Fruit fly (Drosophila melanogaster) whole organism, embryonic: ENCODE data around the gene Zip88E.

Experiments
- Antp ChIP-seq: fragments of 200-800 bp; sonication (Bioruptor generic); optimal IDR thresholded peaks from 3 replicates; lab custom pipeline; 2016; ENCODE audit warnings: missing biosample characterization, missing genetic modification characterization
- Atf-2 ChIP-seq: fragments of 200-800 bp; sonication (Bioruptor generic); optimal IDR thresholded peaks from 2 replicates; lab custom pipeline; 2016; ENCODE audit warnings: missing biosample characterization, missing genetic modification characterization
- Blimp-1 ChIP-seq: fragments of 200-800 bp; sonication (Bioruptor generic); optimal IDR thresholded peaks from 3 replicates; lab custom pipeline; 2018; ENCODE audit warnings: missing biosample characterization, missing genetic modification characterization, mild to moderate bottlenecking, moderate library complexity, missing genetic modification reagents
- Bteb2 ChIP-seq: fragments of 200-800 bp; sonication (Bioruptor generic); optimal IDR thresholded peaks from 2 replicates; lab custom pipeline; 2016; ENCODE audit warnings: missing biosample characterization, missing genetic modification characterization
- CG12104 ChIP-seq: fragments of 200-800 bp; sonication (Bioruptor generic); optimal IDR thresholded peaks from 3 replicates; lab custom pipeline; 2016; ENCODE audit warnings: missing biosample characterization, missing genetic modification characterization
- CG12155 ChIP-seq: fragments of 200-800 bp; sonication (Bioruptor generic); optimal IDR thresholded peaks from 3 replicates; lab custom pipeline; 2016; ENCODE audit warnings: missing biosample characterization, missing genetic modification characterization
- CG12219 ChIP-seq: fragments of 200-800 bp; sonication (Bioruptor generic); optimal IDR thresholded peaks from 3 replicates; lab custom pipeline; 2018; ENCODE audit warnings: missing biosample characterization, mild to moderate bottlenecking, missing genetic modification characterization
- CG12391 ChIP-seq: fragments of 200-800 bp; sonication (Bioruptor generic); optimal IDR thresholded peaks from 3 replicates; lab custom pipeline; 2018; ENCODE audit warnings: missing biosample characterization, mild to moderate bottlenecking, missing genetic modification characterization, moderate library complexity
- CG12769 ChIP-seq: fragments of 200-800 bp; sonication (Bioruptor generic); optimal IDR thresholded peaks from 2 replicates; lab custom pipeline; 2019; ENCODE audit warnings: missing biosample characterization, mild to moderate bottlenecking, missing genetic modification characterization, moderate library complexity
- CG13624 ChIP-seq: fragments of 200-800 bp; sonication (Bioruptor generic); optimal IDR thresholded peaks from 2 replicates; lab custom pipeline; 2016; ENCODE audit warnings: missing biosample characterization, missing genetic modification characterization
- CG1529 ChIP-seq: fragments of 200-800 bp; sonication (Bioruptor generic); optimal IDR thresholded peaks from 3 replicates; lab custom pipeline; 2018; ENCODE audit warnings: missing biosample characterization, missing genetic modification characterization
- CG15601 ChIP-seq: fragments of 200-800 bp; sonication (Bioruptor generic); optimal IDR thresholded peaks from 3 replicates; lab custom pipeline; 2019; ENCODE audit warnings: missing biosample characterization, mild to moderate bottlenecking, missing genetic modification characterization, moderate library complexity
- CG1603 ChIP-seq: fragments of 200-800 bp; sonication (Bioruptor generic); optimal IDR thresholded peaks from 2 replicates; lab custom pipeline; 2019; ENCODE audit warnings: missing biosample characterization, mild to moderate bottlenecking, missing genetic modification characterization, moderate library complexity
- CG2678 ChIP-seq: fragments of 200-800 bp; sonication (Bioruptor generic); optimal IDR thresholded peaks from 3 replicates; lab custom pipeline; 2019; ENCODE audit warnings: missing biosample characterization, mild to moderate bottlenecking, missing genetic modification characterization, moderate library complexity
- CG33213 ChIP-seq: fragments of 200-800 bp; sonication (Bioruptor generic); optimal IDR thresholded peaks from 3 replicates; lab custom pipeline; 2016; ENCODE audit warnings: missing biosample characterization, missing genetic modification characterization
- CG3847 ChIP-seq: fragments of 200-800 bp; sonication (Bioruptor generic); IDR thresholded peaks from 2 replicates; pipeline ENCODE4 v1.3.6; 2022; ENCODE audit warnings: missing biosample characterization, missing genetic modification characterization
- CG6854 ChIP-seq: fragments of 200-800 bp; sonication (Bioruptor generic); optimal IDR thresholded peaks from 3 replicates; lab custom pipeline; 2017; ENCODE audit warnings: missing biosample characterization, mild to moderate bottlenecking, missing genetic modification characterization
- CG7357 ChIP-seq: fragments of 200-800 bp; sonication (Bioruptor generic); IDR thresholded peaks from 3 replicates; pipeline ENCODE4 v1.3.6; 2022; ENCODE audit warnings: missing biosample characterization, missing genetic modification characterization
- CG7839 ChIP-seq: fragments of 200-800 bp; sonication (Bioruptor generic); optimal IDR thresholded peaks from 3 replicates; lab custom pipeline; 2018; ENCODE audit warnings: missing biosample characterization, mild to moderate bottlenecking, missing genetic modification characterization, moderate library complexity
- CG7987 ChIP-seq: fragments of 200-800 bp; sonication (Bioruptor generic); optimal IDR thresholded peaks from 2 replicates; lab custom pipeline; 2018; ENCODE audit warnings: missing biosample characterization, mild to moderate bottlenecking, missing genetic modification characterization, moderate library complexity
- CG9817 ChIP-seq: fragments of 200-800 bp; sonication (Bioruptor generic); optimal IDR thresholded peaks from 2 replicates; lab custom pipeline; 2018; ENCODE audit warnings: missing biosample characterization, mild to moderate bottlenecking, missing genetic modification characterization, moderate library complexity
- Chrac-16 ChIP-seq: fragments of 200-800 bp; sonication (Bioruptor generic); optimal IDR thresholded peaks from 3 replicates; lab custom pipeline; 2016; ENCODE audit warnings: missing biosample characterization, missing genetic modification characterization
- CkIIα-i1 ChIP-seq: fragments of 200-800 bp; sonication (Bioruptor generic); IDR thresholded peaks from 2 replicates; pipeline ENCODE4 v1.3.6; 2022; ENCODE audit warnings: missing biosample characterization, missing genetic modification characterization
- GATAe ChIP-seq: fragments of 200-800 bp; sonication (Bioruptor generic); conservative IDR thresholded peaks from 2 replicates; pipeline ENCODE4 v1.3.6; 2022; ENCODE audit warnings: missing biosample characterization, missing genetic modification characterization
- H15 ChIP-seq: fragments of 200-800 bp; sonication (Bioruptor generic); IDR thresholded peaks from 3 replicates; pipeline ENCODE4 v1.3.6; 2022; ENCODE audit warnings: missing biosample characterization, missing genetic modification characterization
- Hr51 ChIP-seq, 2 experiments: fragments of 200-800 bp; sonication (Bioruptor generic); optimal IDR thresholded peaks; 2 replicates in 1 of 2; 3 replicates in 1 of 2; lab custom pipeline; 2016 to 2018; ENCODE audit warnings: missing biosample characterization in 2 of 2, missing genetic modification characterization in 2 of 2, mild to moderate bottlenecking in 1 of 2, moderate library complexity in 1 of 2
- Med ChIP-seq: fragments of 200-800 bp; sonication (Bioruptor generic); peaks from one replicate; lab custom pipeline; 2016; ENCODE audit warnings: missing biosample characterization, missing genetic modification characterization, mild to moderate bottlenecking, inconsistent platforms, moderate library complexity
- Meics ChIP-seq: fragments of 200-800 bp; sonication (Bioruptor generic); optimal IDR thresholded peaks from 2 replicates; lab custom pipeline; 2017; ENCODE audit warnings: missing biosample characterization, mild to moderate bottlenecking, missing genetic modification characterization
- Oli ChIP-seq: fragments of 200-800 bp; sonication (Bioruptor generic); optimal IDR thresholded peaks from 2 replicates; lab custom pipeline; 2018; ENCODE audit warnings: missing biosample characterization, mild to moderate bottlenecking, missing genetic modification characterization, moderate library complexity
- Poxn ChIP-seq: fragments of 200-800 bp; sonication (Bioruptor generic); IDR thresholded peaks from 2 replicates; pipeline ENCODE4 v1.3.6; 2022; ENCODE audit warnings: missing biosample characterization, missing genetic modification characterization
- Ptx1 ChIP-seq: fragments of 200-800 bp; sonication (Bioruptor generic); IDR thresholded peaks from 2 replicates; pipeline ENCODE4 v1.3.6; 2022; ENCODE audit warnings: missing biosample characterization, missing genetic modification characterization
- ab ChIP-seq: fragments of 200-800 bp; sonication (Bioruptor generic); optimal IDR thresholded peaks from 2 replicates; lab custom pipeline; 2016; ENCODE audit warnings: missing biosample characterization, missing genetic modification characterization
- amos ChIP-seq: fragments of 200-800 bp; sonication (Bioruptor generic); IDR thresholded peaks from 2 replicates; pipeline ENCODE4 v1.3.6; 2022; ENCODE audit warnings: missing biosample characterization, missing genetic modification characterization; ENCODE audit not compliant: partially characterized antibody
- bigmax ChIP-seq: fragments of 200-800 bp; sonication (Bioruptor generic); optimal IDR thresholded peaks from 2 replicates; lab custom pipeline; 2018; ENCODE audit warnings: missing biosample characterization, mild to moderate bottlenecking, missing genetic modification characterization
- crp ChIP-seq, 2 experiments: fragments of 200-800 bp; sonication (Bioruptor generic); optimal IDR thresholded peaks; 2 replicates in 1 of 2; 3 replicates in 1 of 2; lab custom pipeline; 2017; ENCODE audit warnings: missing biosample characterization in 2 of 2, missing genetic modification characterization in 2 of 2, mild to moderate bottlenecking in 1 of 2, moderate library complexity in 1 of 2
- disco-r ChIP-seq: fragments of 200-800 bp; sonication (Bioruptor generic); optimal IDR thresholded peaks from 2 replicates; lab custom pipeline; 2016; ENCODE audit warnings: missing biosample characterization, missing genetic modification characterization
- gem ChIP-seq: fragments of 200-800 bp; sonication (Bioruptor generic); optimal IDR thresholded peaks from 2 replicates; lab custom pipeline; 2019; ENCODE audit warnings: missing biosample characterization, mild to moderate bottlenecking, missing genetic modification characterization, moderate library complexity
- grau ChIP-seq: fragments of 200-800 bp; optimal IDR thresholded peaks from 3 replicates; lab custom pipeline; 2019; ENCODE audit warnings: missing biosample characterization, mild to moderate bottlenecking, missing genetic modification characterization, moderate library complexity
- hbn ChIP-seq: fragments of 200-800 bp; sonication (Bioruptor generic); IDR thresholded peaks from 2 replicates; pipeline ENCODE4 v1.3.6; 2022; ENCODE audit warnings: missing biosample characterization, missing genetic modification characterization; ENCODE audit not compliant: partially characterized antibody
- lov ChIP-seq, 2 experiments: fragments of 200-800 bp in 1 of 2; fragments of >200 bp in 1 of 2; sonication (Bioruptor generic) in 1 of 2; IDR thresholded peaks in 1 of 2; optimal IDR thresholded peaks in 1 of 2; 2 replicates in 1 of 2; 3 replicates in 1 of 2; pipeline versions ENCODE4 v1.3.6 to Lab custom; 2017 to 2022; ENCODE audit warnings: missing biosample characterization in 1 of 2, missing genetic modification characterization in 1 of 2
- mirr ChIP-seq: fragments of 200-800 bp; sonication (Bioruptor generic); optimal IDR thresholded peaks from 3 replicates; lab custom pipeline; 2018; ENCODE audit warnings: missing biosample characterization, mild to moderate bottlenecking, missing genetic modification characterization
- onecut ChIP-seq: fragments of 200-800 bp; sonication (Bioruptor generic); IDR thresholded peaks from 2 replicates; pipeline ENCODE4 v1.3.6; 2022; ENCODE audit warnings: missing biosample characterization, missing genetic modification characterization
- pnt ChIP-seq: fragments of 200-800 bp; sonication (Bioruptor generic); optimal IDR thresholded peaks from 3 replicates; lab custom pipeline; 2016; ENCODE audit warnings: missing biosample characterization, missing genetic modification characterization
- prd ChIP-seq, 3 experiments: fragments of >200 bp in 2 of 3; fragments of 200-800 bp in 1 of 3; sonication (Bioruptor generic) in 1 of 3; optimal IDR thresholded peaks in 2 of 3; IDR thresholded peaks in 1 of 3; 2 replicates in 2 of 3; 3 replicates in 1 of 3; pipeline versions ENCODE4 v1.3.6 to Lab custom; 2017 to 2022; ENCODE audit warnings: missing biosample characterization in 1 of 3, missing genetic modification characterization in 1 of 3
- ranshi ChIP-seq: fragments of 200-800 bp; sonication (Bioruptor generic); IDR thresholded peaks from 2 replicates; pipeline ENCODE4 v1.3.6; 2022; ENCODE audit warnings: missing biosample characterization, missing genetic modification characterization
- repo ChIP-seq: fragments of 200-800 bp; sonication (Bioruptor generic); optimal IDR thresholded peaks from 2 replicates; lab custom pipeline; 2016; ENCODE audit warnings: missing biosample characterization, missing genetic modification characterization
- sens ChIP-seq: fragments of 200-800 bp; sonication (Bioruptor generic); peaks from one replicate; lab custom pipeline; 2016; ENCODE audit warnings: missing biosample characterization, missing genetic modification characterization
- yki ChIP-seq: fragments of >200 bp; optimal IDR thresholded peaks from 3 replicates; lab custom pipeline; 2018
- zf30C ChIP-seq: fragments of 200-800 bp; sonication (Bioruptor generic); optimal IDR thresholded peaks from 3 replicates; lab custom pipeline; 2018; ENCODE audit warnings: missing biosample characterization, mild to moderate bottlenecking, missing genetic modification characterization

The Zip88E gene

DNA sequence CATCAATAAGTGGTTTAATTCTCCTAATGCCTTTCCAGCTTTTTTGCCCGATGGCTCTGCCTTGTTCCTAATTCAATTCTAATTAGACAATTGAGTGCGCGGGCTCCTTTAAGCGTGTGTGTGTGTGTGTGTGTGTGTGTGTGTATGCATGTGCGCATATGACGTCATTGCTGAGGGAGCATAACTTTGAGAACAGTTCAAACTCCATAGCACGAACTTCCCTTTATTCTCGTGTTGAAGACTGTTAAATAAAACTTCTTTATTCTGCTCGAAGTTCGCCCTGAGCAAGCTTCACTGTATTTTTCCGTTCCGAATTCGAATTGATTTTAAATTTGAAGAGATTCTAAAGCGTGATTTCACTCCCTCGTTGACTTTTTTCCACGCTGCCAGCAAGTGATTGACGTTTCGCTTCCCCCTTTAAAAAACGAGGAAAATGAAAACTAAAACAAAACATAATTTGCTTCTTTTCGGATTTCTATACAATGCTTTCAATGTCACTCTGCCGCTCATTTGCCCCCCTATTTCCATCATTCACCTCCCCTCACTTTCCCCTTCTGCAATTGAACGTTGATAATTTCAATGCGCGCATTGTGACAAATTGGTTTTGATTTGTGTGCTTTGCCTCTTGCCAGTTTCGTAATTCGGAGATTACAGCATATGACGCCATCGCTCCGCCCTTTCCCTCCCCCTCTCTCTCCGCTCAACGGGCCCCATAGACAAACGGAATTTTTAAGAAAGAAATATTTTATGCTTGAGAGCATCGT is 24.0 kb downstream of the Zip88E start (continued):
- TF ChIP-seq Ptx1 (GFP tag; lab: Robert Waterston, UW) (no peak), CG7839 (tag; lab: Kevin White, UChicago) (peak; percentile 37), ab (GFP tag; lab: Kevin White, UChicago) (no peak), Antp (GFP tag; lab: Kevin White, UChicago) (peak; percentile 11), Chrac-16 (GFP tag; lab: Kevin White, UChicago) (no peak), CG9817 (tag; lab: Kevin White, UChicago) (peak; percentile 46), Oli (peak; percentile 5), onecut (GFP tag; lab: Robert Waterston, UW) (peak; percentile 42), CG12769 (tag; lab: Kevin White, UChicago) (no peak), CG7987 (GFP tag; lab: Kevin White, UChicago) (no peak), sens (GFP tag; lab: Kevin White, UChicago) (peak; percentile 74), CG6854 (GFP tag; lab: Kevin White, UChicago) (no peak), Meics (GFP tag; lab: Kevin White, UChicago) (peak; percentile 50), CG33213 (GFP tag; lab: Kevin White, UChicago) (no peak), CG2678 (peak; percentile 43), H15 (GFP tag; lab: Robert Waterston, UW) (no peak), hbn (GFP tag; lab: Robert Waterston, UW) (no peak), CG12391 (tag; lab: Kevin White, UChicago) (no peak), CG15601 (tag; lab: Kevin White, UChicago) (no peak), Poxn (GFP tag; lab: Robert Waterston, UW) (no peak), mirr (GFP tag; lab: Kevin White, UChicago) (peak; percentile 58), repo (GFP tag; lab: Kevin White, UChicago) (peak; percentile 17), disco-r (peak; percentile 49), bigmax (no peak), CkIIα-i1 (GFP tag; lab: Robert Waterston, UW) (no peak), Hr51 (GFP tag; optimal IDR thresholded peaks at IDR 0.05; lab: Kevin White, UChicago) (no peak), CG12104 (GFP tag; lab: Kevin White, UChicago) (no peak), CG1603 (tag; lab: Kevin White, UChicago) (peak; percentile 35), lov (optimal IDR thresholded peaks at IDR 0.05; lab: Kevin White, UChicago) (no peak), lov (GFP tag; IDR thresholded peaks at IDR 0.05; lab: Robert Waterston, UW) (no peak), CG12155 (GFP tag; lab: Kevin White, UChicago) (peak; percentile 31), CG12219 (GFP tag; lab: Kevin White, UChicago) (peak; percentile 1), CG13624 (GFP tag; lab: Kevin White, UChicago) (peak; percentile 16), pnt (peak; percentile 20), crp (GFP tag; optimal IDR thresholded peaks at IDR 0.05; lab: Kevin White, UChicago) (no peak), ranshi (GFP tag; lab: Robert Waterston, UW) (no peak), Atf-2 (GFP tag; lab: Kevin White, UChicago) (peak; percentile 48), Bteb2 (GFP tag; lab: Kevin White, UChicago) (peak; percentile 4), CG7357 (no peak), CG1529 (GFP tag; lab: Kevin White, UChicago) (no peak), grau (peak; percentile 95), GATAe (GFP tag; lab: Robert Waterston, UW) (no peak), gem (tag; lab: Kevin White, UChicago) (peak; percentile 43), zf30C (GFP tag; lab: Kevin White, UChicago) (no peak), Blimp-1 (GFP tag; lab: Kevin White, UChicago) (peak; percentile 12), prd (optimal IDR thresholded peaks at IDR 0.05; lab: Kevin White, UChicago) (no peak), prd (GFP tag; IDR thresholded peaks at IDR 0.05; lab: Robert Waterston, UW) (no peak), amos (no peak), CG3847 (GFP tag; lab: Robert Waterston, UW) (no peak), Med (peak; percentile 87), yki (lab: Kevin White, UChicago) (no peak)
